Fruit fly (Drosophila melanogaster) S2 (cell line): ENCODE data around the gene nerfin-2.

ENCODE experiments used
- CG8478 ChIP-seq: fragments of >200 bp; optimal IDR thresholded peaks from 2 replicates; lab custom pipeline; 2018
- CTCF ChIP-seq, 2 experiments: fragments of >200 bp; optimal IDR thresholded peaks; 2 replicates each; lab custom pipeline; 2018

dm6 chr3R:10048842-10049527 is 21.9 kb upstream of the nerfin-2 start, which contains the start of gene ohgt:
- TF ChIP-seq CG8478 (no peak), CTCF (optimal IDR thresholded peaks at IDR 0.05; lab: Kevin White, UChicago) (no peak)
